Worm (Caenorhabditis elegans): Measurements from ENCODE around the gene prp-19.

- no peak for TF ChIP-seq aly-2 (tag; optimal IDR thresholded peaks at IDR 0.05)
- TF ChIP-seq lin-13 (GFP tag; optimal IDR thresholded peaks at IDR 0.05), result no peak
- no peak for TF ChIP-seq lsy-2 (tag; optimal IDR thresholded peaks at IDR 0.05)
- TF ChIP-seq unc-39 (tag; optimal IDR thresholded peaks at IDR 0.05), result no peak
- TF ChIP-seq fos-1 (tag; optimal IDR thresholded peaks at IDR 0.05), result no peak
- TF ChIP-seq egl-27 (tag; optimal IDR thresholded peaks at IDR 0.05), result no peak
These were observed 13.8 kb upstream of the prp-19 start, which contains the start of gene pup-2 for ce11 chrIII:5185620-5186019.

All from whole organism, L2 larva.